Worm (Caenorhabditis elegans): ENCODE data around the gene pag-3.

pag-3 gene

ce11 chrX:14960841-14961240 lies 6.4 kb upstream of the pag-3 start:
- TF ChIP-seq zfh-2 (GFP tag; conservative IDR thresholded peaks at IDR 0.05) (peak; percentile 90), ztf-28 (GFP tag; IDR thresholded peaks at IDR 0.05) (no peak), mcd-1 (GFP tag; IDR thresholded peaks at IDR 0.05) (0 out of 2 replicates have a peak, but pooled peaks have one; percentile 12), egrh-3 (GFP tag; IDR thresholded peaks at IDR 0.05) (peak; percentile 76)

ce11 chrX:14959393-14960073 lies 5.1 kb upstream of the pag-3 start:
- TF ChIP-seq nfyb-1 (GFP tag; IDR thresholded peaks at IDR 0.05) (no peak), ets-4 (GFP tag; optimal IDR thresholded peaks at IDR 0.05) (no peak), tbx-9 (tag; optimal IDR thresholded peaks at IDR 0.05; ENCODE audit: borderline replicate concordance) (no peak), nhr-120 (GFP tag; IDR thresholded peaks at IDR 0.05) (no peak), Y56A3A.18 (GFP tag; IDR thresholded peaks at IDR 0.05) (no peak), repo-1 (tag; optimal IDR thresholded peaks at IDR 0.05) (no peak), K11D2.4 (GFP tag; IDR thresholded peaks at IDR 0.05) (no peak), rec-8 (tag; optimal IDR thresholded peaks at IDR 0.05) (no peak), B0035.1 (tag; optimal IDR thresholded peaks at IDR 0.05) (no peak), mel-28 (tag; optimal IDR thresholded peaks at IDR 0.05; ENCODE audit: borderline replicate concordance) (no peak), hmg-20 (GFP tag; IDR thresholded peaks at IDR 0.05) (no peak)

ce11 chrX:14958401-14958800 lies 4.0 kb upstream of the pag-3 start:
- TF ChIP-seq lin-54 (GFP tag; optimal IDR thresholded peaks at IDR 0.05) (no peak), F10E7.11 (tag; optimal IDR thresholded peaks at IDR 0.05) (no peak), ceh-100 (GFP tag; IDR thresholded peaks at IDR 0.05) (no peak), lin-35 (GFP tag; optimal IDR thresholded peaks at IDR 0.05) (no peak), sptf-2 (GFP tag; optimal IDR thresholded peaks at IDR 0.05) (no peak), snpc-4 (GFP tag; optimal IDR thresholded peaks at IDR 0.05) (no peak), snpc-4 (tag; optimal IDR thresholded peaks at IDR 0.05) (no peak), K11D2.4 (GFP tag; IDR thresholded peaks at IDR 0.05) (no peak), cebp-1 (GFP tag; IDR thresholded peaks at IDR 0.05) (no peak), cebp-1 (tag; optimal IDR thresholded peaks at IDR 0.05) (no peak), ceh-40 (GFP tag; IDR thresholded peaks at IDR 0.05) (no peak), ztf-18 (tag; optimal IDR thresholded peaks at IDR 0.05) (no peak), ceh-58 (GFP tag; IDR thresholded peaks at IDR 0.05) (no peak), ztf-6 (GFP tag; IDR thresholded peaks at IDR 0.05) (no peak)

ce11 chrX:14957176-14957575 lies 2.7 kb upstream of the pag-3 start:
- TF ChIP-seq hsf-1 (GFP tag; IDR thresholded peaks at IDR 0.05), result no peak
- TF ChIP-seq dpff-1 (tag; optimal IDR thresholded peaks at IDR 0.05), result no peak
- no peak for TF ChIP-seq mxl-1 (tag; optimal IDR thresholded peaks at IDR 0.05)
- no peak for TF ChIP-seq pha-4 (tag; optimal IDR thresholded peaks at IDR 0.05)
- no peak for TF ChIP-seq nhr-120 (GFP tag; IDR thresholded peaks at IDR 0.05)
- no peak for TF ChIP-seq F22D6.2 (tag; optimal IDR thresholded peaks at IDR 0.05)
- TF ChIP-seq C17E4.6 (GFP tag; IDR thresholded peaks at IDR 0.05), result no peak
- no peak for TF ChIP-seq nhr-179 (tag; optimal IDR thresholded peaks at IDR 0.05)
- no peak for TF ChIP-seq Y53G8AR.9 (GFP tag; conservative IDR thresholded peaks at IDR 0.05)
- no peak for TF ChIP-seq let-526 (GFP tag; IDR thresholded peaks at IDR 0.05)
- no peak for TF ChIP-seq sdz-38 (tag; optimal IDR thresholded peaks at IDR 0.05)
- no peak for TF ChIP-seq chd-7 (tag; optimal IDR thresholded peaks at IDR 0.05)
- no peak for TF ChIP-seq ama-1 (optimal IDR thresholded peaks at IDR 0.05)
- no peak for TF ChIP-seq ama-1 (GFP tag; optimal IDR thresholded peaks at IDR 0.05)
- no peak for TF ChIP-seq unc-130 (GFP tag; optimal IDR thresholded peaks at IDR 0.05)
- TF ChIP-seq atf-7 (tag; optimal IDR thresholded peaks at IDR 0.05), result no peak
